Fruit fly (Drosophila melanogaster): ENCODE measurements around the gene CG13369.

DNA sequence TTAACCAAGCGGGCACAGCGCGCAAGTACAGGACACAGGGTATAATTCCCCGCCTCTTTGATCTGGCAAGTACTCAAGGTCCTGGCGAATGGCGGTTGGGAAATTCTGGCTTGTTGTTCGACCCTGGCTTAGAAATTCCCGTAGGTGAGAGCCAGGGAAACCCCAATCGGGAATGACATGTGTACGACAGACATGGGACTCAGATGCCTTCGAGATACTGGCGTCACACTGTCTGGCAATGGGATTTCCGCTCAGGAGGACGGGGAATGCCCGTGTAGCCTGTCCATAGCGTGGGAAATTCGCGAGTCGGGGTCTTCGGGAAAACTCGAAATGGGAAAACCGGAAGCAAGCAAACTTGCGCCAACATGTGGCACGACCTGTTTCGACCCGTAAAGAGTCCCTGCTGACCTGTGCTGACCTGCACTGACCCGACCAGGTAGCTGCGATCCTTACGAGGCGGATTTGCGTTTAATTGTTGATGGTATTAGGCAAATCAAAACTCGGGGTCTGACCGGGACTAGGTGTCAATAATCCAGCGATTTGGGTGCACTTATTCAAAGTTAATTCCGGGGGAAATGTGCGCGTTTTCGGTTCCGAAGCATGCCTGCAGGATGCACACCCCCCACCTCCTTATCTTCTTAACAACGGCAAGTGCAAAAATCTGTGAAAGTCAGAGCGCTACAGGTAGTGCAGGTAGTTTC is 30.5 kb upstream of the CG13369 start:
- TF ChIP-seq Sin3A (optimal IDR thresholded peaks at IDR 0.05) = no peak
- no peak for TF ChIP-seq psq (optimal IDR thresholded peaks at IDR 0.05)
- TF ChIP-seq insv (optimal IDR thresholded peaks at IDR 0.05) = no peak
- TF ChIP-seq ttk (optimal IDR thresholded peaks at IDR 0.05) = no peak
- no peak for TF ChIP-seq Myc (optimal IDR thresholded peaks at IDR 0.05)
- no peak for TF ChIP-seq h (optimal IDR thresholded peaks at IDR 0.05)
